Worm (Caenorhabditis elegans): ENCODE data around the gene srbc-39.

Gene srbc-39

ce11 chrV:728822-729493, 20.1 kb downstream of the srbc-39 start:
- no peak for TF ChIP-seq unc-55 (GFP tag; optimal IDR thresholded peaks at IDR 0.05)
- peak; percentile 82 for TF ChIP-seq nhr-21 (tag; optimal IDR thresholded peaks at IDR 0.05)
- TF ChIP-seq nhr-23 (tag; optimal IDR thresholded peaks at IDR 0.05), result no peak
- TF ChIP-seq crh-2 (tag; optimal IDR thresholded peaks at IDR 0.05), result peak; percentile 65
- peak; percentile 76 for TF ChIP-seq F13H6.1 (tag; optimal IDR thresholded peaks at IDR 0.05)
- TF ChIP-seq ztf-4 (tag; optimal IDR thresholded peaks at IDR 0.05), result peak; percentile 61
- TF ChIP-seq sma-9 (GFP tag; optimal IDR thresholded peaks at IDR 0.05), result peak; percentile 88
- TF ChIP-seq sma-9 (tag; optimal IDR thresholded peaks at IDR 0.05), result no peak
- TF ChIP-seq alr-1 (tag; optimal IDR thresholded peaks at IDR 0.05), result no peak
- TF ChIP-seq nhr-6 (tag; optimal IDR thresholded peaks at IDR 0.05), result peak; percentile 49
- TF ChIP-seq Y55F3AM.14 (GFP tag; optimal IDR thresholded peaks at IDR 0.05), result peak; percentile 79
- peak; percentile 10 for TF ChIP-seq C34F6.9 (tag; optimal IDR thresholded peaks at IDR 0.05)
- no peak for TF ChIP-seq gmeb-1 (tag; optimal IDR thresholded peaks at IDR 0.05)
- TF ChIP-seq skn-1 (tag; optimal IDR thresholded peaks at IDR 0.05), result no peak
- no peak for TF ChIP-seq dmd-4 (tag; optimal IDR thresholded peaks at IDR 0.05)
- TF ChIP-seq ceh-82 (tag; optimal IDR thresholded peaks at IDR 0.05), result no peak
- no peak for TF ChIP-seq nhr-77 (tag; optimal IDR thresholded peaks at IDR 0.05)
- TF ChIP-seq ztf-11 (tag; optimal IDR thresholded peaks at IDR 0.05), result no peak
- peak; percentile 21 for TF ChIP-seq sem-4 (tag; optimal IDR thresholded peaks at IDR 0.05)
- TF ChIP-seq mbf-1 (tag; optimal IDR thresholded peaks at IDR 0.05), result no peak
- TF ChIP-seq ceh-16 (tag; optimal IDR thresholded peaks at IDR 0.05), result no peak
- TF ChIP-seq peb-1 (tag; optimal IDR thresholded peaks at IDR 0.05), result no peak
- no peak for TF ChIP-seq elt-3 (tag; optimal IDR thresholded peaks at IDR 0.05)
- TF ChIP-seq sma-3 (GFP tag; optimal IDR thresholded peaks at IDR 0.05), result peak; percentile 3
- TF ChIP-seq lsy-2 (tag; optimal IDR thresholded peaks at IDR 0.05), result peak in 1 of 2 experiments; percentile 61
- peak; percentile 56 for TF ChIP-seq mab-5 (tag; optimal IDR thresholded peaks at IDR 0.05)
- TF ChIP-seq zag-1 (tag; optimal IDR thresholded peaks at IDR 0.05), result no peak
- peak; percentile 74 for TF ChIP-seq ama-1 (optimal IDR thresholded peaks at IDR 0.05)
- no peak for TF ChIP-seq nhr-237 (tag; optimal IDR thresholded peaks at IDR 0.05)
- TF ChIP-seq lin-39 (tag; optimal IDR thresholded peaks at IDR 0.05), result no peak
- peak in 1 of 2 experiments; percentile 4 for TF ChIP-seq mdl-1 (tag; optimal IDR thresholded peaks at IDR 0.05)
- peak; percentile 89 for TF ChIP-seq nhr-129 (tag; optimal IDR thresholded peaks at IDR 0.05)
- TF ChIP-seq elt-1 (tag; optimal IDR thresholded peaks at IDR 0.05), result no peak
- peak; percentile 42 for TF ChIP-seq lin-13 (GFP tag; optimal IDR thresholded peaks at IDR 0.05)

ce11 chrV:730216-730615, 21.3 kb downstream of the srbc-39 start:
- no peak for TF ChIP-seq unc-55 (GFP tag; optimal IDR thresholded peaks at IDR 0.05)
- TF ChIP-seq nhr-77 (tag; optimal IDR thresholded peaks at IDR 0.05), result no peak
- peak; percentile 82 for TF ChIP-seq crh-2 (tag; optimal IDR thresholded peaks at IDR 0.05)
- TF ChIP-seq nhr-129 (tag; optimal IDR thresholded peaks at IDR 0.05), result peak; percentile 82
- TF ChIP-seq snpc-4 (tag; optimal IDR thresholded peaks at IDR 0.05), result no peak
- TF ChIP-seq blmp-1 (tag; optimal IDR thresholded peaks at IDR 0.05; ENCODE audit: insufficient read depth), result peak; percentile 41
- TF ChIP-seq nhr-25 (tag; optimal IDR thresholded peaks at IDR 0.05), result peak; percentile 67
- no peak for TF ChIP-seq zag-1 (tag; optimal IDR thresholded peaks at IDR 0.05)
- peak; percentile 73 for TF ChIP-seq sma-3 (GFP tag; optimal IDR thresholded peaks at IDR 0.05)
- TF ChIP-seq aly-2 (tag; optimal IDR thresholded peaks at IDR 0.05), result no peak
- peak; percentile 81 for TF ChIP-seq sma-9 (GFP tag; optimal IDR thresholded peaks at IDR 0.05)
- no peak for TF ChIP-seq sma-9 (tag; optimal IDR thresholded peaks at IDR 0.05)
- no peak for TF ChIP-seq mab-5 (tag; optimal IDR thresholded peaks at IDR 0.05)
- no peak for TF ChIP-seq ztf-1 (GFP tag; conservative IDR thresholded peaks at IDR 0.05)
- peak in 1 of 2 experiments; percentile 60 for TF ChIP-seq mdl-1 (tag; optimal IDR thresholded peaks at IDR 0.05)
- peak in 1 of 2 experiments; percentile 62 for TF ChIP-seq lsy-2 (tag; optimal IDR thresholded peaks at IDR 0.05)
- no peak for TF ChIP-seq skn-1 (tag; optimal IDR thresholded peaks at IDR 0.05)
- no peak for TF ChIP-seq lin-13 (GFP tag; optimal IDR thresholded peaks at IDR 0.05)
- peak; percentile 88 for TF ChIP-seq nhr-21 (tag; optimal IDR thresholded peaks at IDR 0.05)
- peak; percentile 52 for TF ChIP-seq F13H6.1 (tag; optimal IDR thresholded peaks at IDR 0.05)
- TF ChIP-seq ztf-11 (tag; optimal IDR thresholded peaks at IDR 0.05), result no peak
- TF ChIP-seq fos-1 (tag; optimal IDR thresholded peaks at IDR 0.05), result peak; percentile 20
- TF ChIP-seq R02D3.7 (tag; optimal IDR thresholded peaks at IDR 0.05), result no peak
- peak; percentile 63 for TF ChIP-seq ama-1 (optimal IDR thresholded peaks at IDR 0.05)
- TF ChIP-seq alr-1 (tag; optimal IDR thresholded peaks at IDR 0.05), result no peak
- TF ChIP-seq Y55F3AM.14 (GFP tag; optimal IDR thresholded peaks at IDR 0.05), result peak; percentile 92
- TF ChIP-seq egl-27 (tag; optimal IDR thresholded peaks at IDR 0.05), result no peak
- no peak for TF ChIP-seq dmd-4 (tag; optimal IDR thresholded peaks at IDR 0.05)
- no peak for TF ChIP-seq elt-1 (tag; optimal IDR thresholded peaks at IDR 0.05)
- TF ChIP-seq elt-3 (tag; optimal IDR thresholded peaks at IDR 0.05), result no peak
- TF ChIP-seq unc-39 (tag; optimal IDR thresholded peaks at IDR 0.05), result no peak
- peak; percentile 30 for TF ChIP-seq C34F6.9 (tag; optimal IDR thresholded peaks at IDR 0.05)
